Worm (Caenorhabditis elegans): Measurements from ENCODE around the gene C01G12.16.

C01G12.16 gene

ce11 chrIII:4208210-4208609, 47.2 kb downstream of the C01G12.16 start:
- no peak for TF ChIP-seq sptf-1 (tag; optimal IDR thresholded peaks at IDR 0.05)

ce11 chrIII:4209188-4209587, 48.2 kb downstream of the C01G12.16 start, which contains the start of gene phlp-2:
Gene phlp-2 (plus strand): TSS chrIII:4209488.
- TF ChIP-seq nhr-237 (tag; optimal IDR thresholded peaks at IDR 0.05) = no peak
- TF ChIP-seq ces-1 (GFP tag; optimal IDR thresholded peaks at IDR 0.05) = no peak
- TF ChIP-seq lin-32 (GFP tag; optimal IDR thresholded peaks at IDR 0.05) = no peak
- TF ChIP-seq lin-13 (tag; optimal IDR thresholded peaks at IDR 0.05) = no peak
- TF ChIP-seq ceh-39 (tag; optimal IDR thresholded peaks at IDR 0.05) = no peak
- no peak for TF ChIP-seq ceh-83 (GFP tag; optimal IDR thresholded peaks at IDR 0.05)
- no peak for TF ChIP-seq pha-4 (tag; optimal IDR thresholded peaks at IDR 0.05)
- no peak for TF ChIP-seq lsy-2 (tag; optimal IDR thresholded peaks at IDR 0.05)
- no peak for TF ChIP-seq unc-39 (tag; optimal IDR thresholded peaks at IDR 0.05)
- TF ChIP-seq ham-2 (GFP tag; optimal IDR thresholded peaks at IDR 0.05) = no peak
- no peak for TF ChIP-seq mab-5 (tag; optimal IDR thresholded peaks at IDR 0.05)
- no peak for TF ChIP-seq ceh-43 (GFP tag; optimal IDR thresholded peaks at IDR 0.05)
- TF ChIP-seq sptf-1 (tag; optimal IDR thresholded peaks at IDR 0.05) = no peak
- TF ChIP-seq unc-120 (tag; optimal IDR thresholded peaks at IDR 0.05; ENCODE audit: poor library complexity, severe bottlenecking) = no peak
- TF ChIP-seq bed-3 (GFP tag; optimal IDR thresholded peaks at IDR 0.05) = no peak
- TF ChIP-seq blmp-1 (tag; optimal IDR thresholded peaks at IDR 0.05) = no peak

- TF ChIP-seq bed-3 (GFP tag; optimal IDR thresholded peaks at IDR 0.05) = no peak
- TF ChIP-seq sptf-1 (tag; optimal IDR thresholded peaks at IDR 0.05) = no peak
- no peak for TF ChIP-seq lsy-2 (tag; optimal IDR thresholded peaks at IDR 0.05)
- TF ChIP-seq pha-4 (tag; optimal IDR thresholded peaks at IDR 0.05) = no peak
- no peak for TF ChIP-seq unc-120 (tag; optimal IDR thresholded peaks at IDR 0.05; ENCODE audit: poor library complexity, severe bottlenecking)
- TF ChIP-seq lin-13 (tag; optimal IDR thresholded peaks at IDR 0.05) = no peak
- TF ChIP-seq ceh-83 (GFP tag; optimal IDR thresholded peaks at IDR 0.05) = no peak
- no peak for TF ChIP-seq unc-39 (tag; optimal IDR thresholded peaks at IDR 0.05)
- no peak for TF ChIP-seq zip-8 (tag; optimal IDR thresholded peaks at IDR 0.05)
- TF ChIP-seq ztf-11 (tag; optimal IDR thresholded peaks at IDR 0.05) = no peak
- no peak for TF ChIP-seq elt-1 (tag; optimal IDR thresholded peaks at IDR 0.05; ENCODE audit: borderline replicate concordance, insufficient read depth)
- TF ChIP-seq nhr-28 (tag; optimal IDR thresholded peaks at IDR 0.05) = no peak
- no peak for TF ChIP-seq cnd-1 (tag; optimal IDR thresholded peaks at IDR 0.05)
- no peak for TF ChIP-seq nhr-2 (tag; optimal IDR thresholded peaks at IDR 0.05)
- TF ChIP-seq nhr-76 (tag; optimal IDR thresholded peaks at IDR 0.05) = no peak
- TF ChIP-seq snpc-4 (tag; optimal IDR thresholded peaks at IDR 0.05) = no peak
- no peak for TF ChIP-seq blmp-1 (tag; optimal IDR thresholded peaks at IDR 0.05)
- TF ChIP-seq ceh-39 (tag; optimal IDR thresholded peaks at IDR 0.05) = no peak
- TF ChIP-seq tbx-8 (GFP tag; optimal IDR thresholded peaks at IDR 0.05) = no peak
- TF ChIP-seq ceh-43 (GFP tag; optimal IDR thresholded peaks at IDR 0.05) = no peak
Measured at ce11 chrIII:4210661-4211060, 49.6 kb downstream of the C01G12.16 start.

Measured in whole organism, mixed stage, embryonic.